Fruit fly (Drosophila melanogaster) Kc167 (cell line): ENCODE data around the gene Drgx.

Experiments used
- Myc ChIP-seq: fragments of >200 bp; optimal IDR thresholded peaks from 2 replicates; lab custom pipeline; 2017; ENCODE audit warnings: missing external identifiers
- Sin3A ChIP-seq: fragments of >200 bp; optimal IDR thresholded peaks from 2 replicates; lab custom pipeline; 2018; ENCODE audit warnings: missing external identifiers
- h ChIP-seq: fragments of >200 bp; optimal IDR thresholded peaks from 3 replicates; lab custom pipeline; 2018; ENCODE audit warnings: missing external identifiers
- insv ChIP-seq: fragments of >200 bp; optimal IDR thresholded peaks from 3 replicates; lab custom pipeline; 2018; ENCODE audit warnings: missing external identifiers
- psq ChIP-seq: fragments of >200 bp; optimal IDR thresholded peaks from 2 replicates; lab custom pipeline; 2017; ENCODE audit warnings: missing external identifiers
- ttk ChIP-seq: sonication (Bioruptor generic); optimal IDR thresholded peaks from 2 replicates; lab custom pipeline; 2017; ENCODE audit warnings: missing external identifiers

The Drgx gene

dm6 chr2L:3639924-3640323 lies 22.6 kb upstream of the Drgx start:
- TF ChIP-seq Myc (lab: Kevin White, UChicago) (no peak), insv (lab: Kevin White, UChicago) (no peak), h (lab: Kevin White, UChicago) (no peak)

DNA sequence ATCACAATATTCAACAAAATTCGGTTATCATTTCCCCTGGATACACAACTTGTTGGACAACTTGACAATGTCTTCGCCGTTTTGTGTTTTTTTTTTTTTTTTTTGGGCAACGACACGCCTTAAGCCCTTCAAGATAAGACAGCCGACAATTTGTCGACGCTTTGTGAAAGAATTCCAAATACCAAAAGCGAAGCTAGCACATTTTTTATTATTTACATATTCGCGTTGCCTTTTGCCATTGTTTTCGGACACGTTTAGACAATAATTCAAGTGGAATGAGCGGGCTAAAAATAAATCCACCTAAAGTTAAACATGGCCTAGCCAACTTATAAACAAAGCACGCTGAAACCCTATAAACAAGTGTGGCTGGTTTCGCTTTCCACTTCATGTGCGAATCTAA lies 21.6 kb upstream of the Drgx start:
- no peak for TF ChIP-seq ttk (lab: Kevin White, UChicago)
- no peak for TF ChIP-seq Myc (lab: Kevin White, UChicago)
- no peak for TF ChIP-seq psq (lab: Kevin White, UChicago)
- no peak for TF ChIP-seq h (lab: Kevin White, UChicago)
- TF ChIP-seq insv (lab: Kevin White, UChicago): no peak

DNA sequence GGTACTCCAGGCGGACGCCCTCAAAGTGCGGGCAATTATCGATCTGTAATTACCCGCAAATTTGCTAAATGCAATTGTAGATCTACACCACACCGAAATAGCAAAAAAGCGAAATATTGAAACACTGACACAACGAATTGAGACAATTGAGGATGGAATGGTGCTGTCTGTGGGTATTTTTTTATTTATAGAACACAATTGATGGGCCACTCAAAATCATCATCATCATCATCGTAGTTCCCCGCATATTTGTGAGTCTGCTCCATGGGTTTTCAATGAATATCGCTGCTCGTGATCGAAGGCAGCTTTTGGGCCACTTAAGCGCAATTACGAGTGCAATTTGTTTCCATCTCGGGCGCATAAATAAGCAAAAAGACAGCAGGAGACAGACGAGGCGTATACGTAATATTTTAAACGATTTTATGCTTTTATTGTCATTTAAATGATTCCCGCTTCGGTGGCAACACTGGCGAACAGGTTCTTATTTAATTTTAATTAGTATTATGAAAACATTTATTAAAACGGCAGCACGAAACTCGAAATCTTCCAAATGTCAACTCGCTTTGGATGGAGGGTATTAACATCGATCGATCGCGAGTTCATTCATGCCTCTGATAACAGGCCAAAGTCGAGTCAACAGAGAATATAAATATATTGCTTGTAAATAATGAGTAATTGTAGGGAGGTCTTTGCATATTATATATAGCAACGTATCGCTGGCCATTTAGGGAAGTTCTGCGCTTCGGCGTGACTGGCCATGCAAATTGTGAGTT lies 20.2 kb upstream of the Drgx start:
- TF ChIP-seq Myc (lab: Kevin White, UChicago): no peak
- no peak for TF ChIP-seq h (lab: Kevin White, UChicago)

- no peak for TF ChIP-seq psq (lab: Kevin White, UChicago)
- no peak for TF ChIP-seq insv (lab: Kevin White, UChicago)
- TF ChIP-seq Myc (lab: Kevin White, UChicago): no peak
- no peak for TF ChIP-seq h (lab: Kevin White, UChicago)
- no peak for TF ChIP-seq Sin3A (lab: Kevin White, UChicago)
- TF ChIP-seq ttk (lab: Kevin White, UChicago): no peak
Observed at dm6 chr2L:3645339-3645738, 17.2 kb upstream of the Drgx start.

DNA sequence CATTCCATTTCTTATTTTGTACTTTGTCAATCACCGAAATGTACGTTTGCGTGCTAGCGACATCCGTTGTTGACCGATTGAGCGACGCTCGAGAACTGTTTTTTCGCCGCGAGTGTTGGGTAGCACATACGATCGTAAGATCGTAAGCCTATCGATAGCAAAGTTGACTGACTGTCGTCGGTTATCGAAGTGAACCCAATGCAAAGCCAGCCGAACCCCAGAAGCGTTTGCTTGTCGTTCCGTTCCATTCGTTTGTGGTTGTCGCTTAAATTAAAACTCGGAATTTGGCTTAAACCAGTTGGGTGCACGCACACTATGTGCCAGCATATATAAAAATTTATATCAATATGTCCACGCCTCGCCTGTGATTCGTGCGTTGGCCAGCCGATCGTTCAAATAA lies 16.5 kb upstream of the Drgx start:
- no peak for TF ChIP-seq insv (lab: Kevin White, UChicago)

DNA sequence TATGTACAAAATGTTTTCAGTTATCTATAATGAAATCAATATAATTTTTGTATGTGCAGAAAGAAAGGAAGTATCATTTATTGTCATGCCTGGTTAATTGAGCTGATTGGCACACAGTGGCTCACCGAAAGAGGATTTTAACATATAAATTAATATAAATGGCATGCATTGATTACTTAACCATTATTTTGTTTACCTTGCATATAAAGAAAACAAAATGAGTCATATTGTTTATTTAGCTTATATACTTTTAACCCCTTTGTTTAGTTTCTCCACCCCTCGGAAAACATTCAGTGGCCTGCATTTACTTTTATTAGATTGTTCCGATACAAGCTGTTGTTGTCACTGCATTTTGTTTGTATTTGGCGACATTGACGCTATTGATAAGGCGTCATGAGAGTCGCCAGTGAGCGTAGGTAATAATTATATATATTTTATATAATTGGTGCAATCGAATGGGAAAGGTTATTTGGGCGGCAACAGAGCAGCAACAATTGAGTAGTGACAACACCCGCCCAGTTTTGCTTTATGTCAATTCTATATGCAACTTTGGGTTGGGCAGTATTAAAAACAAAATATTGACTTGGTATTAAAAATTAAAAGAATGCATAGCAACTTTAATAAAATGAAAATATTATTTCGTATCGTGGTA lies 14.9 kb upstream of the Drgx start:
- TF ChIP-seq ttk (lab: Kevin White, UChicago) (no peak), Myc (lab: Kevin White, UChicago) (no peak)

dm6 chr2L:3648173-3648972 lies 14.2 kb upstream of the Drgx start:
- TF ChIP-seq psq (lab: Kevin White, UChicago) (no peak), Myc (lab: Kevin White, UChicago) (no peak), ttk (lab: Kevin White, UChicago) (no peak), Sin3A (lab: Kevin White, UChicago) (no peak), h (lab: Kevin White, UChicago) (no peak), insv (lab: Kevin White, UChicago) (no peak)

DNA sequence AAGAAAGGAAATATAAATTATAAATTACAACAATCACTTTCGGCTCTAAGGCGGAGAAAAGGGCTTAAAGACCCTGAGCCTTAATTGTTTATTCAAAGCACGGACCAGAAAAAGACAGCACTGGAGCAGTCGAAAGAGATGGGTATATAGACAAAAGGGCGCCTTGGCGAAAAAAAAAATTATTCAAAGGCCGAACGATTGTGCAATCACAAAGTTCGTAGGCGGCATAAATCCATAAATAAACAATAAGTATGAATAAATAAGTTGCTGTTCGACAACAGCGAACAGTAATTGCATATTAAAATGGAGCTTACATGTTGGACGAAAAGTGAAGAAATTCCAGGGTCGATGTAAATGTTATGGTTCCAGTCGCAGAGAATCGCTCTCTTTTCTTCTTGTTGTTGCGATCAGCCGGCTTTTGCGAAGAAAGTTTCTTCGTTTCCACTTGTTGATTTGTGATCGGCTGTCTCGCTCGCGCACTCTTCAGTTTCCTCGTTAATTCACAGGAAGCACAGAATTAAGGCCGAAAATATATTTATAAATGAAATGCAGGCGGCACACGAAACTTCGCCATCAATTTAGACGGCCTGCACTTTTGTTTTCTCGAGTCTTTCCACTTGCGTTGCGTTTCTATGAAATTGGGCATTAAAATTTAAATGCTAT lies 7.5 kb upstream of the Drgx start:
- TF ChIP-seq h (lab: Kevin White, UChicago): no peak

- no peak for TF ChIP-seq ttk (lab: Kevin White, UChicago)
- no peak for TF ChIP-seq h (lab: Kevin White, UChicago)
- no peak for TF ChIP-seq Sin3A (lab: Kevin White, UChicago)
- TF ChIP-seq psq (lab: Kevin White, UChicago): no peak
- no peak for TF ChIP-seq Myc (lab: Kevin White, UChicago)
- TF ChIP-seq insv (lab: Kevin White, UChicago): no peak
Observed at dm6 chr2L:3655698-3656105, 6.8 kb upstream of the Drgx start.

DNA sequence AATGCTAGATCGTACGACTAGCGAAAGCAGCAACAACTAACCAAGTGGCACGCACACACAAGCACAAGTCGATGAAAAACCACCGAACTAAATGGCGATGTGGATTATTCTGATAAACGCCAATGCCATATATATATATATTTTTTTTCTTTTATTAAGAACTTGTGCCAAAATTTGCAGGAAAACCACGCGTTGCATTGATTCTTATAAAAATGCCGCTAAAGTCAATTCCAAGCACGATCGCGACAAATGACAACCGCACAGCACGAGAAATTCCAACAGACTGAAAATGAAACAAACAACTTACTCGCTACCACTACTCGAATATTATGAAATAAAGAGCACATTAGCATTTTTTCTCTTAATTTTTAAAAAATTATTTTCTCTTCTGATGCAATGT lies 5.9 kb upstream of the Drgx start, which contains the start of gene for:
Gene for (minus strand): TSS at position 287 of the 400 bp plus-strand sequence.
- TF ChIP-seq psq (lab: Kevin White, UChicago): no peak
- TF ChIP-seq h (lab: Kevin White, UChicago): no peak
- no peak for TF ChIP-seq ttk (lab: Kevin White, UChicago)
- TF ChIP-seq Sin3A (lab: Kevin White, UChicago): no peak
- no peak for TF ChIP-seq insv (lab: Kevin White, UChicago)
- no peak for TF ChIP-seq Myc (lab: Kevin White, UChicago)

DNA sequence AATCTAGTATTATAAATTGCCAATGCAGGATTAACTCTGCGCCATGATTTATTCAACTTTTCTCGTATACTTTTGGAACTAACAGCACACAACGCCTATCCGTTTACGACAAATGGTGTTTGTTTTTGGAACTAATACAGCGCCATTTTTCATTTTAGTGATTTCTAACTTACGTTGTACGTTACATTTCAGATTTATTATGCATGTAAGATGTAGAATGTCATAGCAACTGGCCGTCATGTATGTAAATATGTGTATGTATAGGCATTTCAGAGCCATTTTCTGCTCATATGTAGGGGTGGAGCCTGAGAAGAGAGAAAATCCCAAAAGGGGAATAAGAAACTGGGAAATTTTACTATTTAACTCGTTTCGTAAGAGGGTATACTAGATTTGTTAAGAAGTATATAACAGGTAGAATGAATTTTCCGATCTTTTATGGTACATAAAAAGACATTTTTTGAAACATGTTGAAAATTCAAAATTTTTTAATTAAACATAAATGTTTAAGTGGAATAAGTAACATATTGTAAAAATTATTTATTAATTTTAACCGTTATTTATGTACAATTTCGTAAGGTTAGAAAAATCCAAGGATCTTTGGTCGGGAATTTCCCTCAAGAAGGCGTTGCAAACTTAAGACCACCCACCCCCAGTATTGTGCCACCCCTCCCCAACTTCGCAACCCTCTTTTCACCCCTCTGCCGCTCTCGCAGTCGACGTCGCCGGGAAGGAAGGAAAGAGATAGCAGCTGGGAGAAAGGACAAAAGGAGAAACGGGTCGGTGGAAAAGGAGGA lies 5.0 kb upstream of the Drgx start:
- TF ChIP-seq psq (lab: Kevin White, UChicago): no peak
- TF ChIP-seq insv (lab: Kevin White, UChicago): no peak
- no peak for TF ChIP-seq ttk (lab: Kevin White, UChicago)
- no peak for TF ChIP-seq h (lab: Kevin White, UChicago)
- TF ChIP-seq Myc (lab: Kevin White, UChicago): no peak
- no peak for TF ChIP-seq Sin3A (lab: Kevin White, UChicago)
